Worm (Caenorhabditis elegans) whole organism, L1 larva: ENCODE data around the gene C54F6.17.

Experiments
- C04F5.9 ChIP-seq: sonication (generic microtip); optimal IDR thresholded peaks from 2 replicates; lab custom pipeline; 2016; ENCODE audit warnings: missing genetic modification characterization, missing compliant biosample characterization
- C16A3.4 ChIP-seq: fragments of 150-350 bp; optimal IDR thresholded peaks from 2 replicates; lab custom pipeline; 2014; ENCODE audit warnings: missing biosample characterization, missing genetic modification characterization
- Y116A8C.19 ChIP-seq: sonication (generic microtip); optimal IDR thresholded peaks from 2 replicates; lab custom pipeline; 2016; ENCODE audit warnings: missing compliant biosample characterization, missing genetic modification characterization, borderline replicate concordance
- ama-1 ChIP-seq: fragments of 150-350 bp; optimal IDR thresholded peaks from 2 replicates; lab custom pipeline; 2014
- ceh-82 ChIP-seq, 3 experiments: fragments of 150-350 bp in 1 of 3; sonication (generic microtip) in 2 of 3; optimal IDR thresholded peaks; 2 replicates each; lab custom pipeline; 2014 to 2017; ENCODE audit warnings: missing biosample characterization in 3 of 3, missing genetic modification characterization in 3 of 3
- ceh-88 ChIP-seq: fragments of 200-800 bp; sonication (Bioruptor generic); IDR thresholded peaks from 2 replicates; pipeline ENCODE4 v1.3.6; 2022; ENCODE audit warnings: missing genetic modification characterization, missing compliant biosample characterization
- ces-1 ChIP-seq: fragments of 150-350 bp; optimal IDR thresholded peaks from 2 replicates; lab custom pipeline; 2014; ENCODE audit warnings: missing biosample characterization, missing genetic modification reagents, missing genetic modification characterization
- dpl-1 ChIP-seq, 3 experiments: fragments of 150-350 bp in 2 of 3; sonication (generic microtip) in 1 of 3; optimal IDR thresholded peaks; 2 replicates each; lab custom pipeline; 2014 to 2017; ENCODE audit warnings: missing biosample characterization in 3 of 3, missing genetic modification characterization in 3 of 3, missing genetic modification reagents in 3 of 3
- efl-1 ChIP-seq, 4 experiments: fragments of 150-350 bp; optimal IDR thresholded peaks in 3 of 4; peaks in 1 of 4; 1 replicate in 1 of 4; 2 replicates in 3 of 4; lab custom pipeline; 2014; ENCODE audit warnings: missing biosample characterization in 2 of 4, missing genetic modification characterization in 2 of 4, missing genetic modification reagents in 2 of 4
- egl-13 ChIP-seq: sonication (generic microtip); optimal IDR thresholded peaks from 2 replicates; lab custom pipeline; 2016; ENCODE audit warnings: missing genotype, missing genetic modification reagents, missing genetic modification characterization, missing compliant biosample characterization
- elt-3 ChIP-seq, 6 experiments: fragments of 150-350 bp in 1 of 6; sonication (generic microtip); optimal IDR thresholded peaks; 2 replicates each; lab custom pipeline; 2017 to 2018; ENCODE audit warnings: missing biosample characterization in 6 of 6, missing genetic modification characterization in 6 of 6, inconsistent platforms in 1 of 6
- fkh-8 ChIP-seq: sonication (generic microtip); optimal IDR thresholded peaks from 2 replicates; lab custom pipeline; 2016; ENCODE audit warnings: mild to moderate bottlenecking, missing genetic modification characterization, missing compliant biosample characterization
- fos-1 ChIP-seq: fragments of 150-350 bp; optimal IDR thresholded peaks from 2 replicates; lab custom pipeline; 2014; ENCODE audit warnings: missing biosample characterization, missing genetic modification characterization
- grh-1 ChIP-seq: fragments of 200-800 bp; sonication (Bioruptor generic); IDR thresholded peaks from 2 replicates; pipeline ENCODE4 v1.3.6; 2022; ENCODE audit warnings: missing genetic modification reagents, missing genetic modification characterization, missing compliant biosample characterization
- hlh-4 ChIP-seq: sonication (generic microtip); optimal IDR thresholded peaks from 2 replicates; lab custom pipeline; 2016; ENCODE audit warnings: mild to moderate bottlenecking, missing genetic modification characterization, missing compliant biosample characterization
- isw-1 ChIP-seq: fragments of 200-800 bp; sonication (Bioruptor generic); IDR thresholded peaks from 2 replicates; pipeline ENCODE4 v1.3.6; 2022; ENCODE audit warnings: missing genetic modification characterization, missing compliant biosample characterization
- lin-13 ChIP-seq: fragments of 150-350 bp; optimal IDR thresholded peaks from 2 replicates; lab custom pipeline; 2014; ENCODE audit warnings: missing biosample characterization, missing genetic modification reagents, missing genetic modification characterization
- lin-15B ChIP-seq: fragments of 150-350 bp; sonication (generic microtip); optimal IDR thresholded peaks from 3 replicates; lab custom pipeline; 2014; ENCODE audit warnings: missing biosample characterization, missing genetic modification characterization
- lin-35 ChIP-seq, 2 experiments: fragments of 150-350 bp; optimal IDR thresholded peaks; 2 replicates each; lab custom pipeline; 2014; ENCODE audit warnings: missing biosample characterization in 2 of 2, missing genetic modification characterization in 2 of 2, missing genetic modification reagents in 2 of 2
- lsy-2 ChIP-seq, 2 experiments: fragments of 150-350 bp; optimal IDR thresholded peaks; 2 replicates each; lab custom pipeline; 2014; ENCODE audit warnings: missing biosample characterization in 2 of 2, missing genetic modification characterization in 2 of 2
- mdl-1 ChIP-seq, 2 experiments: fragments of 150-350 bp; optimal IDR thresholded peaks; 2 replicates each; lab custom pipeline; 2014 to 2017; ENCODE audit warnings: missing biosample characterization in 2 of 2, missing genetic modification characterization in 2 of 2, inconsistent platforms in 1 of 2
- mef-2 ChIP-seq: fragments of 150-350 bp; optimal IDR thresholded peaks from 2 replicates; lab custom pipeline; 2014; ENCODE audit warnings: missing biosample characterization, missing genetic modification characterization
- nhr-19 ChIP-seq: fragments of 200-800 bp; sonication (Bioruptor generic); conservative IDR thresholded peaks from 2 replicates; pipeline ENCODE4 v1.3.6; 2022; ENCODE audit warnings: missing genetic modification characterization, missing compliant biosample characterization
- nhr-20 ChIP-seq: sonication (generic microtip); optimal IDR thresholded peaks from 2 replicates; lab custom pipeline; 2016; ENCODE audit warnings: mild to moderate bottlenecking, missing genetic modification characterization, missing compliant biosample characterization
- nhr-47 ChIP-seq: sonication (generic microtip); optimal IDR thresholded peaks from 2 replicates; lab custom pipeline; 2016; ENCODE audit warnings: mild to moderate bottlenecking, missing genetic modification characterization, moderate library complexity, missing compliant biosample characterization
- nhr-71 ChIP-seq: sonication (generic microtip); optimal IDR thresholded peaks from 2 replicates; lab custom pipeline; 2016; ENCODE audit warnings: mild to moderate bottlenecking, missing genetic modification characterization, moderate library complexity, missing compliant biosample characterization
- nhr-77 ChIP-seq: fragments of 150-350 bp; optimal IDR thresholded peaks from 2 replicates; lab custom pipeline; 2014; ENCODE audit warnings: missing biosample characterization, missing genetic modification characterization
- nhr-85 ChIP-seq: sonication (generic microtip); peaks from one replicate; lab custom pipeline; 2016; ENCODE audit warnings: missing genetic modification characterization, inconsistent platforms, missing compliant biosample characterization
- nhr-90 ChIP-seq: sonication (generic microtip); optimal IDR thresholded peaks from 2 replicates; lab custom pipeline; 2016; ENCODE audit warnings: mild to moderate bottlenecking, missing genetic modification characterization, missing compliant biosample characterization; ENCODE audit not compliant: poor library complexity
- pqm-1 ChIP-seq: sonication (generic microtip); optimal IDR thresholded peaks from 3 replicates; lab custom pipeline; 2017; ENCODE audit warnings: missing biosample characterization, missing genetic modification characterization
- rnt-1 ChIP-seq: sonication (generic microtip); optimal IDR thresholded peaks from 2 replicates; lab custom pipeline; 2016; ENCODE audit warnings: mild to moderate bottlenecking, missing genetic modification characterization, moderate library complexity, missing compliant biosample characterization
- snu-23 ChIP-seq: sonication (generic microtip); optimal IDR thresholded peaks from 2 replicates; lab custom pipeline; 2016; ENCODE audit warnings: missing genetic modification characterization, missing compliant biosample characterization
- sox-4 ChIP-seq: sonication (generic microtip); optimal IDR thresholded peaks from 2 replicates; lab custom pipeline; 2016; ENCODE audit warnings: missing genetic modification characterization, missing compliant biosample characterization
- sptf-1 ChIP-seq: fragments of 150-350 bp; optimal IDR thresholded peaks from 2 replicates; lab custom pipeline; 2014; ENCODE audit warnings: missing biosample characterization, missing genetic modification characterization
- tlp-1 ChIP-seq: fragments of 150-350 bp; optimal IDR thresholded peaks from 2 replicates; lab custom pipeline; 2014; ENCODE audit warnings: missing biosample characterization, missing genetic modification characterization
- unc-62 ChIP-seq: fragments of 150-350 bp; optimal IDR thresholded peaks from 2 replicates; lab custom pipeline; 2014; ENCODE audit warnings: missing biosample characterization, missing genetic modification reagents, missing genetic modification characterization
- unc-86 ChIP-seq: sonication (generic microtip); optimal IDR thresholded peaks from 2 replicates; lab custom pipeline; 2016; ENCODE audit warnings: missing genetic modification characterization, missing compliant biosample characterization
- vab-15 ChIP-seq: sonication (generic microtip); optimal IDR thresholded peaks from 2 replicates; lab custom pipeline; 2017; ENCODE audit warnings: missing genotype, mild to moderate bottlenecking, missing genetic modification characterization, missing compliant biosample characterization
- zag-1 ChIP-seq: fragments of 150-350 bp; optimal IDR thresholded peaks from 2 replicates; lab custom pipeline; 2014; ENCODE audit warnings: missing biosample characterization, missing genetic modification characterization
- zip-4 ChIP-seq: fragments of 200-800 bp; sonication (Bioruptor generic); optimal IDR thresholded peaks from 2 replicates; lab custom pipeline; 2018; ENCODE audit warnings: mild to moderate bottlenecking, missing genetic modification characterization, moderate library complexity, missing compliant biosample characterization

C54F6.17 gene

ce11 chrV:7497440-7497839 is 29.8 kb upstream of the C54F6.17 start, which contains the start of gene srh-79:
srh-79 (plus strand) TSS chrV:7497740.
- TF ChIP-seq ama-1 = no peak
- TF ChIP-seq sox-4 (tag; lab: Kevin White, UChicago) = no peak
- no peak for TF ChIP-seq nhr-85 (tag; lab: Kevin White, UChicago)
- TF ChIP-seq lin-35 (GFP tag; optimal IDR thresholded peaks at IDR 0.05; lab: Kevin White, UChicago) = no peak
- TF ChIP-seq tlp-1 (tag; lab: Kevin White, UChicago) = no peak
- TF ChIP-seq unc-86 (tag; lab: Kevin White, UChicago) = no peak
- TF ChIP-seq lin-13 (GFP tag; lab: Kevin White, UChicago) = no peak
- TF ChIP-seq unc-62 (GFP tag; lab: Kevin White, UChicago) = no peak
- TF ChIP-seq nhr-77 (tag; lab: Kevin White, UChicago) = no peak
- no peak for TF ChIP-seq fos-1
- no peak for TF ChIP-seq zip-4 (GFP tag; lab: Kevin White, UChicago)
- no peak for TF ChIP-seq rnt-1
- TF ChIP-seq, all 84 proteins: peak for 0

- TF ChIP-seq nhr-71 (tag; lab: Kevin White, UChicago) (peak; percentile 40), hlh-4 (peak; percentile 96), ceh-82 (tag; optimal IDR thresholded peaks at IDR 0.05; lab: Kevin White, UChicago) (no peak), nhr-47 (peak; percentile 25)
Measured at ce11 chrV:7501194-7501593, 26.1 kb upstream of the C54F6.17 start.

ce11 chrV:7504271-7504670 is 23.0 kb upstream of the C54F6.17 start, which contains the start of gene srh-229:
srh-229 (minus strand) TSS chrV:7504371.
- TF ChIP-seq ama-1 = no peak
- no peak for TF ChIP-seq vab-15 (tag; lab: Kevin White, UChicago)
- TF ChIP-seq lin-15B (tag; lab: Kevin White, UChicago) = no peak
- no peak for TF ChIP-seq ceh-88 (GFP tag; lab: Robert Waterston, UW)
- no peak for TF ChIP-seq egl-13 (tag; lab: Kevin White, UChicago)
- TF ChIP-seq zag-1 = no peak
- TF ChIP-seq lin-35 (GFP tag; optimal IDR thresholded peaks at IDR 0.05; lab: Kevin White, UChicago) = no peak
- TF ChIP-seq mef-2 (tag; lab: Kevin White, UChicago) = no peak
- no peak for TF ChIP-seq sptf-1
- no peak for TF ChIP-seq fkh-8 (tag; lab: Kevin White, UChicago)
- no peak for TF ChIP-seq C04F5.9
- TF ChIP-seq ces-1 = no peak
- no peak for TF ChIP-seq C16A3.4 (tag; lab: Kevin White, UChicago)
- TF ChIP-seq elt-3 (tag; optimal IDR thresholded peaks at IDR 0.05; lab: Kevin White, UChicago) = no peak

ce11 chrV:7506207-7506606 is 21.0 kb upstream of the C54F6.17 start:
- TF ChIP-seq nhr-71 (tag; lab: Kevin White, UChicago) (peak; percentile 20), grh-1 (GFP tag; lab: Robert Waterston, UW) (no peak), nhr-90 (tag; lab: Kevin White, UChicago) (peak; percentile 30), isw-1 (GFP tag; lab: Robert Waterston, UW) (no peak), nhr-19 (peak; percentile 47; the same call in 1 of the 2 replicates), mdl-1 (tag; optimal IDR thresholded peaks at IDR 0.05; lab: Kevin White, UChicago) (peak in 1 of 2 experiments; percentile 2), dpl-1 (GFP tag; optimal IDR thresholded peaks at IDR 0.05; lab: Kevin White, UChicago) (peak in 1 of 3 experiments; percentile 2), pqm-1 (no peak), lin-35 (GFP tag; optimal IDR thresholded peaks at IDR 0.05; lab: Kevin White, UChicago) (peak in 1 of 2 experiments; percentile 42), nhr-20 (tag; lab: Kevin White, UChicago) (peak; percentile 10), snu-23 (peak; percentile 47), Y116A8C.19 (tag; lab: Kevin White, UChicago) (no peak), efl-1 (optimal IDR thresholded peaks at IDR 0.05; lab: Kevin White, UChicago) (peak in 1 of 2 experiments; percentile 13), efl-1 (GFP tag; optimal IDR thresholded peaks at IDR 0.05 in 1 of 2; lab: Kevin White, UChicago) (peak in 1 of 2 experiments; percentile 50), rnt-1 (peak; percentile 35), lsy-2 (tag; optimal IDR thresholded peaks at IDR 0.05; lab: Kevin White, UChicago) (peak in 1 of 2 experiments; percentile 27)
